Worm (Caenorhabditis elegans) whole organism, early embryonic: ENCODE results near the gene ZK512.4.

Experiments
- B0310.2 ChIP-seq: sonication (generic microtip); optimal IDR thresholded peaks from 2 replicates; lab custom pipeline; 2016; ENCODE audit warnings: mild to moderate bottlenecking, missing genetic modification characterization, missing compliant biosample characterization
- aly-1 ChIP-seq: sonication (generic microtip); optimal IDR thresholded peaks from 2 replicates; lab custom pipeline; 2016; ENCODE audit warnings: missing genetic modification characterization, missing compliant biosample characterization
- ama-1 ChIP-seq: fragments of 150-350 bp; optimal IDR thresholded peaks from 2 replicates; lab custom pipeline; 2014
- ceh-13 ChIP-seq: fragments of 200-800 bp; sonication (Bioruptor generic); optimal IDR thresholded peaks from 2 replicates; lab custom pipeline; 2018; ENCODE audit warnings: mild to moderate bottlenecking, missing genetic modification characterization, missing compliant biosample characterization
- ceh-36 ChIP-seq: sonication (generic microtip); optimal IDR thresholded peaks from 2 replicates; lab custom pipeline; 2016; ENCODE audit warnings: missing genetic modification characterization, inconsistent platforms, missing compliant biosample characterization
- ets-7 ChIP-seq: sonication (generic microtip); optimal IDR thresholded peaks from 2 replicates; lab custom pipeline; 2016; ENCODE audit warnings: missing genotype, missing genetic modification characterization, missing compliant biosample characterization
- flt-1 ChIP-seq: fragments of 200-800 bp; sonication (Bioruptor generic); IDR thresholded peaks from 2 replicates; pipeline ENCODE4 v1.3.6; 2022; ENCODE audit warnings: missing genetic modification characterization, missing compliant biosample characterization
- hmg-4 ChIP-seq: fragments of 200-800 bp; sonication (Bioruptor generic); optimal IDR thresholded peaks from 2 replicates; lab custom pipeline; 2018; ENCODE audit warnings: mild to moderate bottlenecking, missing genetic modification characterization, missing compliant biosample characterization
- hnd-1 ChIP-seq: sonication (generic microtip); optimal IDR thresholded peaks from 2 replicates; lab custom pipeline; 2016; ENCODE audit warnings: missing genetic modification characterization, missing compliant biosample characterization
- pes-1 ChIP-seq: fragments of 200-800 bp; sonication (Bioruptor generic); IDR thresholded peaks from 2 replicates; pipeline ENCODE4 v1.3.6; 2022; ENCODE audit warnings: missing genetic modification reagents, missing genetic modification characterization, missing compliant biosample characterization
- scrt-1 ChIP-seq: fragments of 200-800 bp; sonication (Bioruptor generic); IDR thresholded peaks from 2 replicates; pipeline ENCODE4 v1.3.6; 2022; ENCODE audit warnings: missing genetic modification characterization, missing compliant biosample characterization
- tbx-11 ChIP-seq: fragments of 200-800 bp; sonication (Bioruptor generic); IDR thresholded peaks from 2 replicates; pipeline ENCODE4 v1.3.6; 2022; ENCODE audit warnings: missing genetic modification characterization, missing compliant biosample characterization
- tbx-37 ChIP-seq: fragments of 200-800 bp; sonication (Bioruptor generic); conservative IDR thresholded peaks from 2 replicates; pipeline ENCODE4 v1.3.6; 2022; ENCODE audit warnings: missing genetic modification reagents, missing genetic modification characterization, missing compliant biosample characterization

DNA sequence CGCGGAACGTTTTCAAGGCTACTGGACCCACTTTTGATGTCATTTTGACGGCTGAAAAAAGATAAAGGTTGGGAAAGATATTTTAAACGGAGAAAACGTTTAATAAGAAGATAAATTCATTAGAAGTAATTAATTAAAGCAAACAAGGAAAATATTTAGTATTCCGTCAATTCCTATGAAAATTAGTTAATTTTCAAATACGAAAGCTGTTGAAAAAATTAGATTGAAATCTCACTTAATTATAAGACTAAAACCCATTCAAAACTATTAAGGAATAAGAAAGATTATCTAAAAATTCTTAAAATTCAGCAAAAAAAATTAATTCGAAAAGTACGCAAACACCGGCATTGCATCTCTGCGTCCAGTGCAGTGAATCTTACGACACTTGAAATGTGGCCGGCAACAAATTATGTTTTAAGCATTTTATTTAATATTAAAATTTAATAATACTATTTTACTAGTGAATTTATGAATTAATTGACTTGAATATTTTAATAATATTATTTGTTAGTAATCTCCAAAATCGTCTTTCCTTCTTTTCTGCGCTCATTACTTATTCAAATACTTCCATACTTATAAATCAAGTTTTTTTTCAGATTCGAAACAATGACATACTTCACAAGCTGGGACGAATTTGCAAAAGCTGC, at the start of gene ZK512.4, which contains the start of gene ZK512.2:
- no peak for TF ChIP-seq aly-1
- no peak for TF ChIP-seq ets-7 (tag; lab: Kevin White, UChicago)
- no peak for TF ChIP-seq B0310.2 (tag; lab: Kevin White, UChicago)
- TF ChIP-seq ama-1 (lab: Kevin White, UChicago), result no peak
- no peak for TF ChIP-seq tbx-11 (GFP tag; lab: Robert Waterston, UW)
- no peak for TF ChIP-seq hmg-4 (GFP tag; lab: Kevin White, UChicago)
- TF ChIP-seq hnd-1 (tag; lab: Kevin White, UChicago), result no peak
- no peak for TF ChIP-seq pes-1 (GFP tag; lab: Robert Waterston, UW)
- TF ChIP-seq scrt-1 (GFP tag; lab: Robert Waterston, UW), result no peak
- TF ChIP-seq flt-1, result no peak
- no peak for TF ChIP-seq tbx-37
- TF ChIP-seq ceh-13 (GFP tag; lab: Kevin White, UChicago), result no peak
- TF ChIP-seq ceh-36 (tag; lab: Kevin White, UChicago), result no peak
